Fruit fly (Drosophila melanogaster): Measurements from ENCODE around the gene Smn.

Smn gene

DNA sequence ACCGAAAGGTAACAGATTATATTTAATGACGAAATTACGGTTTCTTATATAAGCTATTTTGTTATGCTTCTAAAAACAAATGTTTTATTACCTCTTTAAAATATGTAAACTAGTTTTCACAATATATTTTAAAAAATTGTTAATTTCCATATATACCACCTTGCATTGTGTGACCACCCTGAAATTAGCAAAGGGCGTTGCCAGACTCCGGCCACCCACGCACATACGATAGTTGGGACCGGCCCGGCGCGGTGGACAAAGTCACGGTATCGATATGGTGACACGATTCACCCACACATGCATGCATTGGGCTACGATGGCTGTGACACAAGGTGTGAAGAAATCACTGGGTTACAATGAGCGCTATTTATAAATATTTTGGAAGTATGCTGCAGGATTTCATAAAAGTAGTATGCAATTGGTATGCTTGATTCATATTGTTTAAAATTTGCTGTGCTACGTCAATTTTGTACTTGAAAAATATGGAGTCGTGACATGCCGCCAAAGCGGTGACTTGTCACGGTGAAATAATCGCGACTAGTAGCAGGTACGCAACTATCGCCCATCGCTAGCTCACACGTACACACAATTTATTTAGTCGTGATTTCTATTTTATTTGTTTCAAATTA lies 6.8 kb upstream of the Smn start (continued):
- TF ChIP-seq CG8765 (GFP tag; IDR thresholded peaks at IDR 0.05) (no peak), CG8478 (optimal IDR thresholded peaks at IDR 0.05) (peak; percentile 93), CG9797 (GFP tag; optimal IDR thresholded peaks at IDR 0.05) (peak; percentile 72), ci (GFP tag; IDR thresholded peaks at IDR 0.05) (peak; percentile 77; the same call in 2 of the 3 replicates), Nf-YB (GFP tag; optimal IDR thresholded peaks at IDR 0.05) (no peak), crp (GFP tag; optimal IDR thresholded peaks at IDR 0.05) (peak in 1 of 2 experiments; percentile 57), CG15011 (GFP tag; optimal IDR thresholded peaks at IDR 0.05) (no peak), nom (GFP tag; optimal IDR thresholded peaks at IDR 0.05) (peak; percentile 99), jing (GFP tag; optimal IDR thresholded peaks at IDR 0.05) (no peak), bigmax (GFP tag; optimal IDR thresholded peaks at IDR 0.05) (no peak), pnt (GFP tag; optimal IDR thresholded peaks at IDR 0.05) (peak; percentile 53), CG16863 (GFP tag; optimal IDR thresholded peaks at IDR 0.05) (peak; percentile 60), Oli (tag; optimal IDR thresholded peaks at IDR 0.05) (peak; percentile 21), CG15073 (GFP tag; optimal IDR thresholded peaks at IDR 0.05) (no peak), gem (tag; optimal IDR thresholded peaks at IDR 0.05) (peak; percentile 72), CG18476 (GFP tag; optimal IDR thresholded peaks at IDR 0.05) (peak; percentile 53), Neu2 (GFP tag; optimal IDR thresholded peaks at IDR 0.05; ENCODE audit: borderline replicate concordance) (peak; percentile 42), CG18599 (GFP tag; optimal IDR thresholded peaks at IDR 0.05) (peak; percentile 64), CG10543 (GFP tag; optimal IDR thresholded peaks at IDR 0.05) (peak; percentile 57), Dip3 (GFP tag; optimal IDR thresholded peaks at IDR 0.05) (peak; percentile 49), sima (GFP tag; optimal IDR thresholded peaks at IDR 0.05) (no peak), CG17912 (GFP tag; optimal IDR thresholded peaks at IDR 0.05) (peak; percentile 50), fd96Cb (tag; optimal IDR thresholded peaks at IDR 0.05) (peak; percentile 22), wek (GFP tag; optimal IDR thresholded peaks at IDR 0.05) (no peak), hkb (optimal IDR thresholded peaks at IDR 0.05) (peak; percentile 78), hkb (GFP tag; IDR thresholded peaks at IDR 0.05) (peak; percentile 51), klu (GFP tag; IDR thresholded peaks at IDR 0.05) (peak; percentile 100), CG6654 (GFP tag; optimal IDR thresholded peaks at IDR 0.05) (no peak), CG2202 (tag; optimal IDR thresholded peaks at IDR 0.05) (no peak), zen (tag; optimal IDR thresholded peaks at IDR 0.05) (peak; percentile 41), CG14710 (tag; optimal IDR thresholded peaks at IDR 0.05) (peak; percentile 86), BtbVII (GFP tag; optimal IDR thresholded peaks at IDR 0.05) (no peak), ERR (GFP tag; optimal IDR thresholded peaks at IDR 0.05) (no peak), gcm2 (GFP tag; optimal IDR thresholded peaks at IDR 0.05) (no peak), CG6854 (GFP tag; optimal IDR thresholded peaks at IDR 0.05) (no peak), CG13123 (GFP tag; optimal IDR thresholded peaks at IDR 0.05) (peak; percentile 6), Sin3A (optimal IDR thresholded peaks at IDR 0.05) (peak; percentile 100), nerfin-1 (tag; optimal IDR thresholded peaks at IDR 0.05) (peak; percentile 45), Fer3 (tag; optimal IDR thresholded peaks at IDR 0.05) (peak; percentile 62), Stat92E (GFP tag; optimal IDR thresholded peaks at IDR 0.05) (no peak), CG32767 (GFP tag; IDR thresholded peaks at IDR 0.05) (no peak), fd3F (GFP tag; optimal IDR thresholded peaks at IDR 0.05) (peak; percentile 21), stc (GFP tag; IDR thresholded peaks at IDR 0.05) (peak; percentile 69; the same call in 1 of the 2 replicates), Ravus (GFP tag; IDR thresholded peaks at IDR 0.05) (no peak), Opbp (GFP tag; IDR thresholded peaks at IDR 0.05; ENCODE audit: partially characterized antibody) (peak; percentile 85), CG11723 (GFP tag; optimal IDR thresholded peaks at IDR 0.05) (no peak), Fer2 (tag; optimal IDR thresholded peaks at IDR 0.05) (peak; percentile 17), chn (GFP tag; optimal IDR thresholded peaks at IDR 0.05) (peak; percentile 73), CG7987 (GFP tag; optimal IDR thresholded peaks at IDR 0.05) (no peak), dimm (GFP tag; IDR thresholded peaks at IDR 0.05) (no peak)

Measured in whole organism, embryonic.